Fruit fly (Drosophila melanogaster) whole organism, embryonic: Measurements from ENCODE around the gene CG32706.

Experiments used
- BEAF-32 ChIP-seq: fragments of 200-800 bp; sonication (Bioruptor generic); optimal IDR thresholded peaks from 3 replicates; lab custom pipeline; 2017; ENCODE audit warnings: missing biosample characterization, missing genetic modification characterization, mild to moderate bottlenecking, moderate library complexity, missing genetic modification reagents
- CG11093 ChIP-seq: fragments of 200-800 bp; sonication (Bioruptor generic); IDR thresholded peaks from 3 replicates; pipeline ENCODE4 v1.3.6; 2022; ENCODE audit warnings: missing biosample characterization, missing genetic modification characterization
- CG11456 ChIP-seq: fragments of 200-800 bp; sonication (Bioruptor generic); IDR thresholded peaks from 3 replicates; pipeline ENCODE4 v1.3.6; 2022; ENCODE audit warnings: missing biosample characterization, missing genetic modification characterization
- CG13287 ChIP-seq: fragments of 200-800 bp; sonication (Bioruptor generic); IDR thresholded peaks from 2 replicates; pipeline ENCODE4 v1.3.6; 2022; ENCODE audit warnings: missing biosample characterization, missing genetic modification characterization; ENCODE audit not compliant: partially characterized antibody
- CG15073 ChIP-seq: fragments of 200-800 bp; sonication (Bioruptor generic); optimal IDR thresholded peaks from 2 replicates; lab custom pipeline; 2016; ENCODE audit warnings: missing biosample characterization, missing genetic modification characterization
- CG17612 ChIP-seq: fragments of 200-800 bp; sonication (Bioruptor generic); IDR thresholded peaks from 2 replicates; pipeline ENCODE4 v1.3.6; 2022; ENCODE audit warnings: missing biosample characterization, missing genetic modification characterization
- CG3995 ChIP-seq: fragments of 200-800 bp; sonication (Bioruptor generic); optimal IDR thresholded peaks from 3 replicates; lab custom pipeline; 2016; ENCODE audit warnings: missing biosample characterization, missing genetic modification characterization
- CG4707 ChIP-seq: fragments of 200-800 bp; sonication (Bioruptor generic); optimal IDR thresholded peaks from 2 replicates; lab custom pipeline; 2018; ENCODE audit warnings: missing biosample characterization, mild to moderate bottlenecking, missing genetic modification characterization, moderate library complexity
- CG7271 ChIP-seq: fragments of 200-800 bp; sonication (Bioruptor generic); optimal IDR thresholded peaks from 2 replicates; lab custom pipeline; 2018; ENCODE audit warnings: missing biosample characterization, mild to moderate bottlenecking, missing genetic modification characterization, moderate library complexity
- CG8765 ChIP-seq: fragments of 200-800 bp; sonication (Bioruptor generic); IDR thresholded peaks from 2 replicates; pipeline ENCODE4 v1.3.6; 2022; ENCODE audit warnings: missing biosample characterization, missing genetic modification characterization
- CG8944 ChIP-seq: fragments of 200-800 bp; sonication (Bioruptor generic); optimal IDR thresholded peaks from 3 replicates; lab custom pipeline; 2016; ENCODE audit warnings: missing biosample characterization, missing genetic modification characterization
- CG9797 ChIP-seq: fragments of 200-800 bp; sonication (Bioruptor generic); optimal IDR thresholded peaks from 3 replicates; lab custom pipeline; 2018; ENCODE audit warnings: missing biosample characterization, mild to moderate bottlenecking, missing genetic modification characterization
- D19B ChIP-seq: fragments of 200-800 bp; sonication (Bioruptor generic); optimal IDR thresholded peaks from 2 replicates; lab custom pipeline; 2017; ENCODE audit warnings: missing biosample characterization, mild to moderate bottlenecking, missing genetic modification characterization
- Dll ChIP-seq: fragments of 200-800 bp; sonication (Bioruptor generic); IDR thresholded peaks from 4 replicates; pipeline ENCODE4 v1.3.6; 2022; ENCODE audit warnings: missing biosample characterization, missing genetic modification characterization; ENCODE audit not compliant: partially characterized antibody
- Doc2 ChIP-seq: fragments of 200-800 bp; sonication (Bioruptor generic); IDR thresholded peaks from 2 replicates; pipeline ENCODE4 v1.3.6; 2022; ENCODE audit warnings: missing biosample characterization, missing genetic modification characterization
- E2f1 ChIP-seq: fragments of 200-800 bp; sonication (Bioruptor generic); IDR thresholded peaks from 2 replicates; pipeline ENCODE4 v1.3.6; 2022; ENCODE audit warnings: missing biosample characterization, missing genetic modification characterization
- ERR ChIP-seq: fragments of 200-800 bp; sonication (Bioruptor generic); optimal IDR thresholded peaks from 2 replicates; lab custom pipeline; 2016; ENCODE audit warnings: missing biosample characterization, missing genetic modification characterization
- HLH54F ChIP-seq: fragments of 200-800 bp; sonication (Bioruptor generic); optimal IDR thresholded peaks from 3 replicates; lab custom pipeline; 2016; ENCODE audit warnings: missing biosample characterization, missing genetic modification characterization
- Jarid2 ChIP-seq: fragments of 200-800 bp; sonication (Bioruptor generic); optimal IDR thresholded peaks from 3 replicates; lab custom pipeline; 2017; ENCODE audit warnings: mild to moderate bottlenecking, missing biosample characterization, missing genetic modification reagents, missing genetic modification characterization
- MESR4 ChIP-seq: fragments of 200-800 bp; sonication (Bioruptor generic); optimal IDR thresholded peaks from 2 replicates; lab custom pipeline; 2018; ENCODE audit warnings: missing biosample characterization, mild to moderate bottlenecking, missing genetic modification characterization, moderate library complexity
- Max ChIP-seq: fragments of 200-800 bp; sonication (Bioruptor generic); optimal IDR thresholded peaks from 2 replicates; lab custom pipeline; 2016; ENCODE audit warnings: missing biosample characterization, mild to moderate bottlenecking, missing genetic modification characterization
- Meics ChIP-seq: fragments of 200-800 bp; sonication (Bioruptor generic); optimal IDR thresholded peaks from 2 replicates; lab custom pipeline; 2017; ENCODE audit warnings: missing biosample characterization, mild to moderate bottlenecking, missing genetic modification characterization
- Myb ChIP-seq: fragments of 200-800 bp; sonication (Bioruptor generic); optimal IDR thresholded peaks from 2 replicates; lab custom pipeline; 2016; ENCODE audit warnings: missing biosample characterization, missing genetic modification characterization
- NK7.1 ChIP-seq: fragments of 200-800 bp; sonication (Bioruptor generic); optimal IDR thresholded peaks from 3 replicates; lab custom pipeline; 2016; ENCODE audit warnings: missing biosample characterization, missing genetic modification characterization
- Oaz ChIP-seq: fragments of 200-800 bp; sonication (Bioruptor generic); IDR thresholded peaks from 2 replicates; pipeline ENCODE4 v1.3.6; 2022; ENCODE audit warnings: missing biosample characterization, missing genetic modification characterization
- Optix ChIP-seq: fragments of 200-800 bp; sonication (Bioruptor generic); IDR thresholded peaks from 3 replicates; pipeline ENCODE4 v1.3.6; 2022; ENCODE audit warnings: missing biosample characterization, missing genetic modification characterization
- Sox100B ChIP-seq: fragments of 200-800 bp; sonication (Bioruptor generic); optimal IDR thresholded peaks from 3 replicates; lab custom pipeline; 2018; ENCODE audit warnings: missing biosample characterization, mild to moderate bottlenecking, missing genetic modification characterization
- Sry-δ ChIP-seq: fragments of 200-800 bp; sonication (Bioruptor generic); optimal IDR thresholded peaks from 2 replicates; lab custom pipeline; 2016; ENCODE audit warnings: missing biosample characterization, missing genetic modification characterization
- aop ChIP-seq: fragments of 200-800 bp; sonication (Bioruptor generic); IDR thresholded peaks from 2 replicates; pipeline ENCODE4 v1.3.6; 2022; ENCODE audit warnings: missing biosample characterization, missing genetic modification characterization
- ato ChIP-seq: fragments of 200-800 bp; sonication (Bioruptor generic); IDR thresholded peaks from 2 replicates; pipeline ENCODE4 v1.3.6; 2022; ENCODE audit warnings: missing biosample characterization, missing genetic modification characterization; ENCODE audit not compliant: partially characterized antibody
- bigmax ChIP-seq: fragments of 200-800 bp; sonication (Bioruptor generic); optimal IDR thresholded peaks from 2 replicates; lab custom pipeline; 2018; ENCODE audit warnings: missing biosample characterization, mild to moderate bottlenecking, missing genetic modification characterization
- caup ChIP-seq: fragments of 200-800 bp; sonication (Bioruptor generic); optimal IDR thresholded peaks from 3 replicates; lab custom pipeline; 2017; ENCODE audit warnings: missing biosample characterization, mild to moderate bottlenecking, missing genetic modification characterization, moderate library complexity; ENCODE audit not compliant: severe bottlenecking
- en ChIP-seq: fragments of 200-800 bp; sonication (Bioruptor generic); optimal IDR thresholded peaks from 2 replicates; lab custom pipeline; 2016; ENCODE audit warnings: missing biosample characterization, missing genetic modification characterization
- esg ChIP-seq: fragments of 200-800 bp; sonication (Bioruptor generic); conservative IDR thresholded peaks from 2 replicates; pipeline ENCODE4 v1.3.6; 2022; ENCODE audit warnings: missing biosample characterization, missing genetic modification characterization
- fd102C ChIP-seq: fragments of 200-800 bp; sonication (Bioruptor generic); optimal IDR thresholded peaks from 2 replicates; lab custom pipeline; 2018; ENCODE audit warnings: missing biosample characterization, mild to moderate bottlenecking, missing genetic modification characterization, moderate library complexity
- fd64A ChIP-seq: fragments of 200-800 bp; sonication (Bioruptor generic); optimal IDR thresholded peaks from 3 replicates; lab custom pipeline; 2018; ENCODE audit warnings: missing biosample characterization, mild to moderate bottlenecking, missing genetic modification characterization
- fu2 ChIP-seq: fragments of 200-800 bp; sonication (Bioruptor generic); optimal IDR thresholded peaks from 2 replicates; lab custom pipeline; 2016; ENCODE audit warnings: missing biosample characterization, missing genetic modification characterization
- ind ChIP-seq: fragments of 200-800 bp; sonication (Bioruptor generic); optimal IDR thresholded peaks from 3 replicates; lab custom pipeline; 2016; ENCODE audit warnings: missing biosample characterization, missing genetic modification characterization
- jing ChIP-seq: fragments of 200-800 bp; sonication (Bioruptor generic); optimal IDR thresholded peaks from 2 replicates; lab custom pipeline; 2018; ENCODE audit warnings: missing biosample characterization, mild to moderate bottlenecking, missing genetic modification characterization
- mirr ChIP-seq: fragments of 200-800 bp; sonication (Bioruptor generic); optimal IDR thresholded peaks from 3 replicates; lab custom pipeline; 2018; ENCODE audit warnings: missing biosample characterization, mild to moderate bottlenecking, missing genetic modification characterization
- nerfin-1 ChIP-seq: fragments of 200-800 bp; sonication (Bioruptor generic); optimal IDR thresholded peaks from 3 replicates; lab custom pipeline; 2019; ENCODE audit warnings: missing biosample characterization, mild to moderate bottlenecking, missing genetic modification characterization, moderate library complexity
- pnt ChIP-seq: fragments of 200-800 bp; sonication (Bioruptor generic); optimal IDR thresholded peaks from 3 replicates; lab custom pipeline; 2016; ENCODE audit warnings: missing biosample characterization, missing genetic modification characterization
- ranshi ChIP-seq: fragments of 200-800 bp; sonication (Bioruptor generic); IDR thresholded peaks from 2 replicates; pipeline ENCODE4 v1.3.6; 2022; ENCODE audit warnings: missing biosample characterization, missing genetic modification characterization
- sens ChIP-seq: fragments of 200-800 bp; sonication (Bioruptor generic); peaks from one replicate; lab custom pipeline; 2016; ENCODE audit warnings: missing biosample characterization, missing genetic modification characterization
- sisA ChIP-seq: fragments of 200-800 bp; sonication (Bioruptor generic); IDR thresholded peaks from 2 replicates; pipeline ENCODE4 v1.3.6; 2022; ENCODE audit warnings: missing biosample characterization, missing genetic modification characterization
- sob ChIP-seq: fragments of 200-800 bp; sonication (Bioruptor generic); IDR thresholded peaks from 2 replicates; pipeline ENCODE4 v1.3.6; 2022; ENCODE audit warnings: missing biosample characterization, missing genetic modification characterization
- tap ChIP-seq: fragments of 200-800 bp; optimal IDR thresholded peaks from 3 replicates; lab custom pipeline; 2019; ENCODE audit warnings: missing biosample characterization, mild to moderate bottlenecking, missing genetic modification characterization, moderate library complexity
- tna ChIP-seq: fragments of 200-800 bp; sonication (Bioruptor generic); IDR thresholded peaks from 2 replicates; pipeline ENCODE4 v1.3.6; 2022; ENCODE audit warnings: missing biosample characterization, missing genetic modification characterization; ENCODE audit not compliant: partially characterized antibody
- trem ChIP-seq: fragments of 200-800 bp; optimal IDR thresholded peaks from 3 replicates; lab custom pipeline; 2019; ENCODE audit warnings: missing biosample characterization, mild to moderate bottlenecking, missing genetic modification characterization, moderate library complexity
- zfh1 ChIP-seq: fragments of 200-800 bp; sonication (Bioruptor generic); IDR thresholded peaks from 3 replicates; pipeline ENCODE4 v1.3.6; 2022; ENCODE audit warnings: missing biosample characterization, missing genetic modification characterization

CG32706 gene

DNA sequence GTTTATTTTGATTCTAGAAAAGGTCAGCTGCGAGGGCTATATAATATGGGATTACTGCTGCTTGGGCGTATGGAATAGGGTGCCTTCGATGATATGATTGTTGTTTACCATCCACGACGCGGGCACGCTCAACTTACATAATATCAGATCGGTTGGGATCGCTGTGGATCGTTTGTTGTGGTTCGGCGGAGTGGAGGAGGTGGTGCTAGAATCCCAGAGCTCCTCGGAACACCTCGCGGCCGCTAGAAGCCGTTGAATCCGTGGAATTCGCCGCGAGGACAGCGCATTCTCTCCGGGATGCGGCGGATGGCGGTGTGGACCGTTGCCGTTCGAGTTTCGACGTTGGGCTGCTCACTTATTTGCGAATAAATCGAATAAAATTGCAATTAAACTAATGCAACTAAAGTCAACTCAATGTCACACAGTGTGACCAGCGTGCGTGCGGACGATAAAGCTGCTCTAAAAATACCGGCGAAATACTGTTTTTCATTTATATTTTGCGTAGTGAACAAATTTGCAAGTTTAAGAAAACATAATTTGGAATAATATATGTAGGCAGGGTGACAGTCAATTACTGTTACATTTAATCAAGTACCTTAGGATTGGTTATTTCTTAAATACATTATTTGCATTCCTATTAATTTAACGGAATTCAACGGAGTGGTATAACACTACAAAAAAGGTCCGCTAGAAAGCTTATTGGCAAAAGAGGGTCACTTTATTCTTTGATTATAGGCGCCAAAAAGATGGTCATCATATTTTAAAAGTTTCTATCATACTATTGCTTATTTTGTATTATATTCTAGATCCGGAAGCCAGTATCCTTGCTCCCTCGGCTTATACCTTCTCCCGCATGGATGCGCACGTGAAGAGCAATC lies 16.6 kb downstream of the CG32706 start, which contains the start of gene CG7766 (continued):
- no peak for TF ChIP-seq zfh1
- no peak for TF ChIP-seq esg (GFP tag; lab: Robert Waterston, UW)
- no peak for TF ChIP-seq fd64A (GFP tag; lab: Kevin White, UChicago)
- TF ChIP-seq MESR4 (GFP tag; lab: Kevin White, UChicago): peak; percentile 78
- no peak for TF ChIP-seq CG15073 (GFP tag; lab: Kevin White, UChicago)
- 0 out of 2 replicates have a peak, but pooled peaks have one; percentile 11 for TF ChIP-seq CG13287
- TF ChIP-seq CG8765 (GFP tag; lab: Robert Waterston, UW): no peak
- no peak for TF ChIP-seq en
- no peak for TF ChIP-seq pnt (GFP tag; lab: Kevin White, UChicago)
- peak; percentile 59 for TF ChIP-seq sens (GFP tag; lab: Kevin White, UChicago)
- no peak for TF ChIP-seq fu2 (GFP tag; lab: Kevin White, UChicago)
- TF ChIP-seq Sry-δ: peak; percentile 5
- no peak for TF ChIP-seq D19B (GFP tag; lab: Kevin White, UChicago)
- no peak for TF ChIP-seq aop (GFP tag; lab: Robert Waterston, UW)
- TF ChIP-seq Doc2 (GFP tag; lab: Robert Waterston, UW): no peak
- no peak for TF ChIP-seq Sox100B (GFP tag; lab: Kevin White, UChicago)
- no peak for TF ChIP-seq Max (GFP tag; lab: Kevin White, UChicago)
- TF ChIP-seq nerfin-1 (tag; lab: Kevin White, UChicago): no peak
- TF ChIP-seq E2f1 (GFP tag; lab: Robert Waterston, UW): no peak
- peak; percentile 21 for TF ChIP-seq Myb
- no peak for TF ChIP-seq CG11093 (GFP tag; lab: Robert Waterston, UW)
- no peak for TF ChIP-seq sob (GFP tag; lab: Robert Waterston, UW)
- no peak for TF ChIP-seq Optix (GFP tag; lab: Robert Waterston, UW)
- TF ChIP-seq jing (GFP tag; lab: Kevin White, UChicago): no peak
- no peak for TF ChIP-seq CG8944 (GFP tag; lab: Kevin White, UChicago)
- peak; percentile 96 for TF ChIP-seq ERR (GFP tag; lab: Kevin White, UChicago)
- TF ChIP-seq Jarid2 (GFP tag; lab: Kevin White, UChicago): no peak
- TF ChIP-seq Oaz (GFP tag; lab: Robert Waterston, UW): no peak
- no peak for TF ChIP-seq NK7.1 (GFP tag; lab: Kevin White, UChicago)
- TF ChIP-seq CG11456 (GFP tag; lab: Robert Waterston, UW): no peak
- no peak for TF ChIP-seq CG3995 (GFP tag; lab: Kevin White, UChicago)
- peak; percentile 15 for TF ChIP-seq trem (tag; lab: Kevin White, UChicago)
- TF ChIP-seq fd102C (GFP tag; lab: Kevin White, UChicago): no peak
- no peak for TF ChIP-seq CG4707 (GFP tag; lab: Kevin White, UChicago)
- no peak for TF ChIP-seq ind
- no peak for TF ChIP-seq ranshi
- TF ChIP-seq HLH54F (GFP tag; lab: Kevin White, UChicago): no peak
- TF ChIP-seq sisA (GFP tag; lab: Robert Waterston, UW): no peak
- no peak for TF ChIP-seq mirr (GFP tag; lab: Kevin White, UChicago)
- no peak for TF ChIP-seq Dll (GFP tag; lab: Robert Waterston, UW)
- TF ChIP-seq tna (GFP tag; lab: Robert Waterston, UW): peak; percentile 13; the same call in 1 of the 2 replicates
- peak; percentile 69 for TF ChIP-seq CG9797 (GFP tag; lab: Kevin White, UChicago)
- no peak for TF ChIP-seq Meics (GFP tag; lab: Kevin White, UChicago)
- TF ChIP-seq tap (tag; lab: Kevin White, UChicago): no peak
- no peak for TF ChIP-seq caup
- TF ChIP-seq CG7271 (tag; lab: Kevin White, UChicago): no peak
- TF ChIP-seq bigmax: no peak
- no peak for TF ChIP-seq ato (GFP tag; lab: Robert Waterston, UW)
- no peak for TF ChIP-seq CG17612 (GFP tag; lab: Robert Waterston, UW)
- peak; percentile 35 for TF ChIP-seq BEAF-32 (GFP tag; lab: Kevin White, UChicago)
